Worm (Caenorhabditis elegans): ENCODE data around the gene ZK856.19.

ce11 chrV:10212627-10213026 lies 7.9 kb upstream of the ZK856.19 start, which contains the start of gene hpo-40:
- TF ChIP-seq B0310.2 (tag; optimal IDR thresholded peaks at IDR 0.05) (no peak), ama-1 (optimal IDR thresholded peaks at IDR 0.05) (no peak), ceh-36 (tag; optimal IDR thresholded peaks at IDR 0.05) (no peak), scrt-1 (GFP tag; IDR thresholded peaks at IDR 0.05) (no peak), hmbx-1 (tag; optimal IDR thresholded peaks at IDR 0.05) (no peak), hnd-1 (tag; optimal IDR thresholded peaks at IDR 0.05) (no peak), ets-7 (tag; optimal IDR thresholded peaks at IDR 0.05) (no peak), tbx-37 (GFP tag; conservative IDR thresholded peaks at IDR 0.05) (no peak), flt-1 (GFP tag; IDR thresholded peaks at IDR 0.05) (no peak), aly-1 (tag; optimal IDR thresholded peaks at IDR 0.05) (no peak), hmg-4 (GFP tag; optimal IDR thresholded peaks at IDR 0.05) (no peak), pes-1 (GFP tag; IDR thresholded peaks at IDR 0.05) (no peak)

Data from whole organism, early embryonic.